In the genomic region with DNA sequence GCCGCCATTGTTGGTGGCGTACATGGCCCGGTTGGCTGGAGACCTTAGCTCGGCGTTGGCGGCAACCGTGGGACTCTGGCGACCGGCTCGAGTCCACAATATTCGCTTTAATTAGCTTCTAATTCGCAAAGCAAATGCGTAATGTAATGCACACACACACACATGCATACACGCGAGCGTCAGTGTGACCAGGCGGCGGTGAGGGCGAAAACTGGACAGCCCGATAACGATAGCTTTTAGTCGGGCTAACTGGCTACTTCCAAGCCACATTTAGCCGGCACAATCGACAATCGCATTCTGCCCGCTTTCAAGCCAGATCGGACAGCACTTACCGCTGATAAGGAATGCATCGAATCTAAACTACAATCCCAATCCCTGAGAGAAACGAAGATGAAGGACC, we compare ENCODE assay signal across 1 fruit fly cellular context.
TF ChIP-seq lines count a peak whose summit lies in the region.

A gene (minus strand): TSS at position 217 of the 400 bp plus-strand sequence.
A gene (plus strand): TSS at position 314 of the 400 bp plus-strand sequence.

TF ChIP-seq in whole organism, embryonic, 481 proteins besides CTCF, POLR2A, EP300 and RAD21 (continued from another document and continues in another):
- TF ChIP-seq luna (GFP tag; optimal IDR thresholded peaks at IDR 0.05; lab: Kevin White, UChicago): no peak
- TF ChIP-seq CG11456 (GFP tag; IDR thresholded peaks at IDR 0.05; lab: Robert Waterston, UW): no peak
- TF ChIP-seq CG13296 (GFP tag; optimal IDR thresholded peaks at IDR 0.05; lab: Kevin White, UChicago): no peak
- TF ChIP-seq ssp (GFP tag; IDR thresholded peaks at IDR 0.05; lab: Robert Waterston, UW): peak; percentile 91
- TF ChIP-seq Oli (tag; optimal IDR thresholded peaks at IDR 0.05; lab: Kevin White, UChicago): no peak
- no peak for TF ChIP-seq Ada2b (GFP tag; IDR thresholded peaks at IDR 0.05; lab: Robert Waterston, UW)
- no peak for TF ChIP-seq CG14667 (GFP tag; IDR thresholded peaks at IDR 0.05; lab: Robert Waterston, UW)
- TF ChIP-seq CG6683 (GFP tag; optimal IDR thresholded peaks at IDR 0.05; lab: Kevin White, UChicago): no peak
- no peak for TF ChIP-seq CG1647 (GFP tag; optimal IDR thresholded peaks at IDR 0.05; lab: Kevin White, UChicago)
- no peak for TF ChIP-seq CG18764 (GFP tag; optimal IDR thresholded peaks at IDR 0.05; lab: Kevin White, UChicago)
- TF ChIP-seq CG9876 (GFP tag; optimal IDR thresholded peaks at IDR 0.05; lab: Kevin White, UChicago): no peak
- no peak for TF ChIP-seq her (GFP tag; optimal IDR thresholded peaks at IDR 0.05; lab: Kevin White, UChicago)
- TF ChIP-seq CG10366 (GFP tag; IDR thresholded peaks at IDR 0.05; lab: Robert Waterston, UW): no peak
- no peak for TF ChIP-seq Kr (GFP tag; optimal IDR thresholded peaks at IDR 0.05; lab: Kevin White, UChicago)
- TF ChIP-seq br (optimal IDR thresholded peaks at IDR 0.05; lab: Kevin White, UChicago): no peak
- TF ChIP-seq CG8388 (GFP tag; optimal IDR thresholded peaks at IDR 0.05; lab: Kevin White, UChicago): no peak
- TF ChIP-seq onecut (GFP tag; IDR thresholded peaks at IDR 0.05; lab: Robert Waterston, UW): no peak
- TF ChIP-seq Mes4 (GFP tag; optimal IDR thresholded peaks at IDR 0.05; lab: Kevin White, UChicago): no peak
- no peak for TF ChIP-seq CG43689 (GFP tag; IDR thresholded peaks at IDR 0.05; lab: Robert Waterston, UW)
- TF ChIP-seq CG6791 (GFP tag; IDR thresholded peaks at IDR 0.05; lab: Robert Waterston, UW; ENCODE audit: partially characterized antibody): 0 out of 3 replicates have a peak, but pooled peaks have one; percentile 62
- no peak for TF ChIP-seq ab (GFP tag; optimal IDR thresholded peaks at IDR 0.05; lab: Kevin White, UChicago)
- no peak for TF ChIP-seq eve (GFP tag; optimal IDR thresholded peaks at IDR 0.05; lab: Kevin White, UChicago)
- TF ChIP-seq sens (GFP tag; lab: Kevin White, UChicago): no peak
- TF ChIP-seq CG9932 (GFP tag; IDR thresholded peaks at IDR 0.05; lab: Robert Waterston, UW): peak; percentile 69
- TF ChIP-seq Ets65A (GFP tag; lab: Kevin White, UChicago): no peak
- TF ChIP-seq wdn (GFP tag; IDR thresholded peaks at IDR 0.05; lab: Robert Waterston, UW): no peak
- TF ChIP-seq vfl (GFP tag; optimal IDR thresholded peaks at IDR 0.05; lab: Kevin White, UChicago): no peak
- no peak for TF ChIP-seq eyg (GFP tag; optimal IDR thresholded peaks at IDR 0.05; lab: Kevin White, UChicago)
- no peak for TF ChIP-seq CG6254 (GFP tag; optimal IDR thresholded peaks at IDR 0.05; lab: Kevin White, UChicago)
- TF ChIP-seq CG3163 (GFP tag; optimal IDR thresholded peaks at IDR 0.05; lab: Kevin White, UChicago): no peak
- peak; percentile 49 for TF ChIP-seq trem (tag; optimal IDR thresholded peaks at IDR 0.05; lab: Kevin White, UChicago)
- TF ChIP-seq z (GFP tag; IDR thresholded peaks at IDR 0.05; lab: Robert Waterston, UW): no peak
- TF ChIP-seq Myb (GFP tag; optimal IDR thresholded peaks at IDR 0.05; lab: Kevin White, UChicago): peak; percentile 21
- TF ChIP-seq CrebB (tag; optimal IDR thresholded peaks at IDR 0.05; lab: Kevin White, UChicago): peak; percentile 36
- no peak for TF ChIP-seq Lim3 (GFP tag; IDR thresholded peaks at IDR 0.05; lab: Robert Waterston, UW)
- TF ChIP-seq cwo (GFP tag; optimal IDR thresholded peaks at IDR 0.05; lab: Kevin White, UChicago): no peak
- no peak for TF ChIP-seq HLHmδ (GFP tag; optimal IDR thresholded peaks at IDR 0.05; lab: Kevin White, UChicago)
- TF ChIP-seq Hmr (GFP tag; optimal IDR thresholded peaks at IDR 0.05; lab: Kevin White, UChicago): no peak
- TF ChIP-seq CG32772 (GFP tag; IDR thresholded peaks at IDR 0.05; lab: Robert Waterston, UW): no peak
- TF ChIP-seq zfh1 (GFP tag; IDR thresholded peaks at IDR 0.05; lab: Robert Waterston, UW): peak; percentile 22; the same call in 1 of the 3 replicates
- peak; percentile 81 for TF ChIP-seq cg (GFP tag; optimal IDR thresholded peaks at IDR 0.05; lab: Kevin White, UChicago)
- no peak for TF ChIP-seq CG11247 (GFP tag; IDR thresholded peaks at IDR 0.05; lab: Robert Waterston, UW)
- no peak for TF ChIP-seq Rx (GFP tag; IDR thresholded peaks at IDR 0.05; lab: Robert Waterston, UW)
- TF ChIP-seq slou (GFP tag; optimal IDR thresholded peaks at IDR 0.05; lab: Kevin White, UChicago): no peak
- no peak for TF ChIP-seq CG18476 (GFP tag; optimal IDR thresholded peaks at IDR 0.05; lab: Kevin White, UChicago)
- no peak for TF ChIP-seq CG15269 (tag; optimal IDR thresholded peaks at IDR 0.05; lab: Kevin White, UChicago)
- TF ChIP-seq lmd (GFP tag; IDR thresholded peaks at IDR 0.05; lab: Robert Waterston, UW): no peak; the same call in 1 of the 2 replicates
- no peak for TF ChIP-seq CG17912 (GFP tag; optimal IDR thresholded peaks at IDR 0.05; lab: Kevin White, UChicago)
- no peak for TF ChIP-seq B-H1 (GFP tag; IDR thresholded peaks at IDR 0.05; lab: Robert Waterston, UW)
- TF ChIP-seq Elba2 (GFP tag; optimal IDR thresholded peaks at IDR 0.05; lab: Kevin White, UChicago): peak; percentile 40
- TF ChIP-seq Opbp (GFP tag; IDR thresholded peaks at IDR 0.05; lab: Robert Waterston, UW; ENCODE audit: partially characterized antibody): peak; percentile 57; the same call in 1 of the 3 replicates
- peak; percentile 96 for TF ChIP-seq Sry-β (GFP tag; optimal IDR thresholded peaks at IDR 0.05; lab: Kevin White, UChicago)
- TF ChIP-seq Sin3A (optimal IDR thresholded peaks at IDR 0.05; lab: Kevin White, UChicago): peak; percentile 53
- TF ChIP-seq stc (GFP tag; IDR thresholded peaks at IDR 0.05; lab: Robert Waterston, UW): no peak
- no peak for TF ChIP-seq CG13775 (GFP tag; optimal IDR thresholded peaks at IDR 0.05; lab: Kevin White, UChicago)
- no peak for TF ChIP-seq CG4424 (GFP tag; optimal IDR thresholded peaks at IDR 0.05; lab: Kevin White, UChicago)
- no peak for TF ChIP-seq CG11560 (tag; IDR thresholded peaks at IDR 0.05; lab: Robert Waterston, UW)
- no peak for TF ChIP-seq CG31441 (GFP tag; IDR thresholded peaks at IDR 0.05; lab: Robert Waterston, UW)
- no peak for TF ChIP-seq Fer1 (GFP tag; optimal IDR thresholded peaks at IDR 0.05; lab: Kevin White, UChicago)
- peak; percentile 10 for TF ChIP-seq tin (GFP tag; optimal IDR thresholded peaks at IDR 0.05; lab: Kevin White, UChicago)
- no peak for TF ChIP-seq gsb-n (tag; optimal IDR thresholded peaks at IDR 0.05; lab: Kevin White, UChicago)
- TF ChIP-seq cad (GFP tag; optimal IDR thresholded peaks at IDR 0.05; lab: Kevin White, UChicago): no peak
- no peak for TF ChIP-seq wek (GFP tag; optimal IDR thresholded peaks at IDR 0.05; lab: Kevin White, UChicago)
- no peak for TF ChIP-seq tll (GFP tag; optimal IDR thresholded peaks at IDR 0.05; lab: Kevin White, UChicago)
- TF ChIP-seq Antp (GFP tag; optimal IDR thresholded peaks at IDR 0.05; lab: Kevin White, UChicago): peak; percentile 11
- TF ChIP-seq vvl (GFP tag; IDR thresholded peaks at IDR 0.05; lab: Robert Waterston, UW): peak; percentile 48; the same call in 1 of the 2 replicates
- TF ChIP-seq dpn (GFP tag; optimal IDR thresholded peaks at IDR 0.05; lab: Kevin White, UChicago): no peak
- 0 out of 2 replicates have a peak, but pooled peaks have one; percentile 9 for TF ChIP-seq CG1024 (GFP tag; IDR thresholded peaks at IDR 0.05; lab: Robert Waterston, UW)
- no peak for TF ChIP-seq CG10462 (GFP tag; optimal IDR thresholded peaks at IDR 0.05; lab: Kevin White, UChicago)
- 0 out of 2 replicates have a peak, but pooled peaks have one; percentile 23 for TF ChIP-seq sob (GFP tag; IDR thresholded peaks at IDR 0.05; lab: Robert Waterston, UW)
- TF ChIP-seq NC2α (GFP tag; optimal IDR thresholded peaks at IDR 0.05; lab: Kevin White, UChicago): no peak
- TF ChIP-seq CG7963 (GFP tag; IDR thresholded peaks at IDR 0.05; lab: Robert Waterston, UW; ENCODE audit: partially characterized antibody): 0 out of 3 replicates have a peak, but pooled peaks have one; percentile 22
- no peak for TF ChIP-seq oc (tag; optimal IDR thresholded peaks at IDR 0.05; lab: Kevin White, UChicago)
- no peak for TF ChIP-seq CG9727 (GFP tag; optimal IDR thresholded peaks at IDR 0.05; lab: Kevin White, UChicago)
- TF ChIP-seq sima (GFP tag; optimal IDR thresholded peaks at IDR 0.05; lab: Kevin White, UChicago): no peak
- no peak for TF ChIP-seq Xrp1 (GFP tag; IDR thresholded peaks at IDR 0.05; lab: Robert Waterston, UW)
- no peak for TF ChIP-seq CG2712 (tag; optimal IDR thresholded peaks at IDR 0.05; lab: Kevin White, UChicago)
- peak; percentile 64 for TF ChIP-seq CG16813 (GFP tag; IDR thresholded peaks at IDR 0.05; lab: Robert Waterston, UW; ENCODE audit: partially characterized antibody)
- TF ChIP-seq ftz-f1 (GFP tag; optimal IDR thresholded peaks at IDR 0.05; lab: Kevin White, UChicago): no peak
- no peak for TF ChIP-seq CG8281 (tag; optimal IDR thresholded peaks at IDR 0.05; lab: Kevin White, UChicago)
- TF ChIP-seq Nf-YA (GFP tag; IDR thresholded peaks at IDR 0.05; lab: Robert Waterston, UW): no peak
- no peak for TF ChIP-seq CG11398 (GFP tag; optimal IDR thresholded peaks at IDR 0.05; lab: Kevin White, UChicago)
- TF ChIP-seq Med (GFP tag; lab: Kevin White, UChicago): peak; percentile 84
- no peak for TF ChIP-seq D (optimal IDR thresholded peaks at IDR 0.05; lab: Kevin White, UChicago)
- TF ChIP-seq D (GFP tag; optimal IDR thresholded peaks at IDR 0.05; lab: Kevin White, UChicago): no peak
- no peak for TF ChIP-seq CG12942 (GFP tag; optimal IDR thresholded peaks at IDR 0.05; lab: Kevin White, UChicago)
- TF ChIP-seq shn (GFP tag; optimal IDR thresholded peaks at IDR 0.05; lab: Kevin White, UChicago): peak; percentile 49
- no peak for TF ChIP-seq fd3F (GFP tag; optimal IDR thresholded peaks at IDR 0.05; lab: Kevin White, UChicago)
- TF ChIP-seq Chrac-16 (GFP tag; optimal IDR thresholded peaks at IDR 0.05; lab: Kevin White, UChicago): no peak
- TF ChIP-seq B-H2 (GFP tag; optimal IDR thresholded peaks at IDR 0.05; lab: Kevin White, UChicago): no peak
- peak; percentile 54; the same call in 1 of the 2 replicates for TF ChIP-seq tna (GFP tag; IDR thresholded peaks at IDR 0.05; lab: Robert Waterston, UW; ENCODE audit: partially characterized antibody)
- no peak for TF ChIP-seq CG12769 (tag; optimal IDR thresholded peaks at IDR 0.05; lab: Kevin White, UChicago)
- no peak for TF ChIP-seq CG17385 (GFP tag; optimal IDR thresholded peaks at IDR 0.05; lab: Kevin White, UChicago)
- no peak for TF ChIP-seq lov (optimal IDR thresholded peaks at IDR 0.05; lab: Kevin White, UChicago)
- no peak for TF ChIP-seq lov (GFP tag; IDR thresholded peaks at IDR 0.05; lab: Robert Waterston, UW)
- peak; percentile 74 for TF ChIP-seq CG13287 (GFP tag; IDR thresholded peaks at IDR 0.05; lab: Robert Waterston, UW; ENCODE audit: partially characterized antibody)
- TF ChIP-seq phol (tag; optimal IDR thresholded peaks at IDR 0.05; lab: Kevin White, UChicago): peak; percentile 19
- TF ChIP-seq CG3995 (GFP tag; optimal IDR thresholded peaks at IDR 0.05; lab: Kevin White, UChicago): no peak
- TF ChIP-seq tup (GFP tag; optimal IDR thresholded peaks at IDR 0.05; lab: Kevin White, UChicago): no peak
- peak; percentile 65 for TF ChIP-seq CG2116 (GFP tag; optimal IDR thresholded peaks at IDR 0.05; lab: Kevin White, UChicago)
- TF ChIP-seq Dp (GFP tag; optimal IDR thresholded peaks at IDR 0.05; lab: Kevin White, UChicago): peak; percentile 57
- TF ChIP-seq CG17612 (GFP tag; IDR thresholded peaks at IDR 0.05; lab: Robert Waterston, UW): no peak
- TF ChIP-seq odd (GFP tag; optimal IDR thresholded peaks at IDR 0.05; lab: Kevin White, UChicago): no peak
- TF ChIP-seq CG10654 (GFP tag; optimal IDR thresholded peaks at IDR 0.05; lab: Kevin White, UChicago): no peak
- no peak for TF ChIP-seq CG1233 (GFP tag; optimal IDR thresholded peaks at IDR 0.05; lab: Kevin White, UChicago)
- peak; percentile 62 for TF ChIP-seq knrl (GFP tag; IDR thresholded peaks at IDR 0.05; lab: Robert Waterston, UW; ENCODE audit: partially characterized antibody)
- TF ChIP-seq hth (optimal IDR thresholded peaks at IDR 0.05; lab: Kevin White, UChicago): no peak
- no peak for TF ChIP-seq CG16779 (GFP tag; IDR thresholded peaks at IDR 0.05; lab: Robert Waterston, UW)
- TF ChIP-seq disco-r (GFP tag; optimal IDR thresholded peaks at IDR 0.05; lab: Kevin White, UChicago): no peak
- no peak for TF ChIP-seq Mrtf (GFP tag; IDR thresholded peaks at IDR 0.05; lab: Robert Waterston, UW)
- TF ChIP-seq CG15073 (GFP tag; optimal IDR thresholded peaks at IDR 0.05; lab: Kevin White, UChicago): no peak
- no peak for TF ChIP-seq Jarid2 (GFP tag; optimal IDR thresholded peaks at IDR 0.05; lab: Kevin White, UChicago)
- no peak for TF ChIP-seq CG5180 (GFP tag; optimal IDR thresholded peaks at IDR 0.05; lab: Kevin White, UChicago)
- peak; percentile 45; the same call in 1 of the 2 replicates for TF ChIP-seq inv (GFP tag; IDR thresholded peaks at IDR 0.05; lab: Robert Waterston, UW; ENCODE audit: partially characterized antibody)
- no peak for TF ChIP-seq cato (GFP tag; optimal IDR thresholded peaks at IDR 0.05; lab: Kevin White, UChicago; ENCODE audit: borderline replicate concordance)
- TF ChIP-seq Scr (GFP tag; IDR thresholded peaks at IDR 0.05; lab: Robert Waterston, UW; ENCODE audit: partially characterized antibody): peak; percentile 59
- peak; percentile 70; the same call in 1 of the 4 replicates for TF ChIP-seq chinmo (GFP tag; IDR thresholded peaks at IDR 0.05; lab: Robert Waterston, UW; ENCODE audit: partially characterized antibody)
- TF ChIP-seq jing (GFP tag; optimal IDR thresholded peaks at IDR 0.05; lab: Kevin White, UChicago): no peak
- TF ChIP-seq trh (GFP tag; optimal IDR thresholded peaks at IDR 0.05; lab: Kevin White, UChicago): no peak
- TF ChIP-seq CG3407 (GFP tag; optimal IDR thresholded peaks at IDR 0.05; lab: Kevin White, UChicago): no peak
- peak; percentile 87 for TF ChIP-seq YL-1 (GFP tag; optimal IDR thresholded peaks at IDR 0.05; lab: Kevin White, UChicago)
- TF ChIP-seq CG7357 (GFP tag; IDR thresholded peaks at IDR 0.05; lab: Robert Waterston, UW): no peak
- peak; percentile 39; the same call in 1 of the 2 replicates for TF ChIP-seq nerfin-2 (GFP tag; IDR thresholded peaks at IDR 0.05; lab: Robert Waterston, UW; ENCODE audit: partially characterized antibody)
- TF ChIP-seq CG16815 (GFP tag; optimal IDR thresholded peaks at IDR 0.05; lab: Kevin White, UChicago): no peak
- no peak for TF ChIP-seq usp (GFP tag; optimal IDR thresholded peaks at IDR 0.05; lab: Kevin White, UChicago)
- no peak for TF ChIP-seq h (optimal IDR thresholded peaks at IDR 0.05; lab: Kevin White, UChicago)
- peak; percentile 18; the same call in 1 of the 2 replicates for TF ChIP-seq Adf1 (GFP tag; IDR thresholded peaks at IDR 0.05; lab: Robert Waterston, UW)
- TF ChIP-seq Tbp (GFP tag; optimal IDR thresholded peaks at IDR 0.05; lab: Kevin White, UChicago): no peak
- TF ChIP-seq sens-2 (GFP tag; IDR thresholded peaks at IDR 0.05; lab: Robert Waterston, UW): no peak
